Fruit fly (Drosophila melanogaster): ENCODE results near the gene CG12375.
A peak's percentile ranks its signal among the peaks of the same experiment; 100 is the strongest.

Gene CG12375

dm6 chr2L:8159498-8159897, 32.8 kb upstream of the CG12375 start, which contains the start of the genes PAPLA1 and Rbsn-5 (continued):
- peak; percentile 48 for TF ChIP-seq ftz-f1 (GFP tag; optimal IDR thresholded peaks at IDR 0.05)
- no peak for TF ChIP-seq fd102C (GFP tag; optimal IDR thresholded peaks at IDR 0.05)
- TF ChIP-seq CG12769 (tag; optimal IDR thresholded peaks at IDR 0.05) = peak; percentile 96
- peak; percentile 91 for TF ChIP-seq Fer2 (tag; optimal IDR thresholded peaks at IDR 0.05)
- TF ChIP-seq kay (GFP tag; optimal IDR thresholded peaks at IDR 0.05) = peak; percentile 95
- peak in 1 of 2 experiments; percentile 46 for TF ChIP-seq insv (GFP tag; optimal IDR thresholded peaks at IDR 0.05)
- TF ChIP-seq pnt (GFP tag; optimal IDR thresholded peaks at IDR 0.05) = peak; percentile 96
- peak; percentile 59 for TF ChIP-seq CG10321 (GFP tag; IDR thresholded peaks at IDR 0.05)
- peak; percentile 85 for TF ChIP-seq CG16815 (GFP tag; optimal IDR thresholded peaks at IDR 0.05)
- no peak for TF ChIP-seq inv (GFP tag; IDR thresholded peaks at IDR 0.05; ENCODE audit: partially characterized antibody)
- peak; percentile 73 for TF ChIP-seq YL-1 (GFP tag; optimal IDR thresholded peaks at IDR 0.05)
- peak; percentile 94 for TF ChIP-seq CG18599 (GFP tag; optimal IDR thresholded peaks at IDR 0.05)
- peak; percentile 93 for TF ChIP-seq CG4854 (GFP tag; optimal IDR thresholded peaks at IDR 0.05)
- TF ChIP-seq Ptx1 (GFP tag; IDR thresholded peaks at IDR 0.05) = peak; percentile 96
- peak; percentile 95 for TF ChIP-seq CG1647 (GFP tag; optimal IDR thresholded peaks at IDR 0.05)
- no peak for TF ChIP-seq usp (GFP tag; optimal IDR thresholded peaks at IDR 0.05)
- TF ChIP-seq nau (GFP tag; optimal IDR thresholded peaks at IDR 0.05) = peak; percentile 78
- peak; percentile 96 for TF ChIP-seq Rfx (GFP tag; IDR thresholded peaks at IDR 0.05)
- peak; percentile 92 for TF ChIP-seq CG13775 (GFP tag; optimal IDR thresholded peaks at IDR 0.05)
- peak; percentile 94 for TF ChIP-seq CG2712 (tag; optimal IDR thresholded peaks at IDR 0.05)
- TF ChIP-seq bsh (GFP tag; optimal IDR thresholded peaks at IDR 0.05) = peak; percentile 82 to 95
- peak; percentile 94 for TF ChIP-seq CG4820 (GFP tag; optimal IDR thresholded peaks at IDR 0.05)
- TF ChIP-seq ap (GFP tag; IDR thresholded peaks at IDR 0.05) = peak; percentile 80
- TF ChIP-seq Lhr (GFP tag; optimal IDR thresholded peaks at IDR 0.05) = peak; percentile 75
- TF ChIP-seq C15 (GFP tag; IDR thresholded peaks at IDR 0.05) = peak; percentile 91
- no peak for TF ChIP-seq eve (GFP tag; optimal IDR thresholded peaks at IDR 0.05)
- no peak for TF ChIP-seq hbn (GFP tag; IDR thresholded peaks at IDR 0.05; ENCODE audit: partially characterized antibody)
- peak; percentile 89 for TF ChIP-seq CG31388 (GFP tag; optimal IDR thresholded peaks at IDR 0.05)
- TF ChIP-seq ttk (GFP tag; IDR thresholded peaks at IDR 0.05) = peak; percentile 90
- TF ChIP-seq lilli (GFP tag; optimal IDR thresholded peaks at IDR 0.05) = peak; percentile 98
- TF ChIP-seq CG15601 (tag; optimal IDR thresholded peaks at IDR 0.05) = peak; percentile 89
- peak; percentile 89 for TF ChIP-seq CG12744 (GFP tag; optimal IDR thresholded peaks at IDR 0.05)
- no peak for TF ChIP-seq CG7745 (tag; optimal IDR thresholded peaks at IDR 0.05)
- TF ChIP-seq CG10462 (GFP tag; optimal IDR thresholded peaks at IDR 0.05) = peak; percentile 88
- peak; percentile 91 for TF ChIP-seq mirr (GFP tag; optimal IDR thresholded peaks at IDR 0.05)
- peak; percentile 54 for TF ChIP-seq ash1 (GFP tag; optimal IDR thresholded peaks at IDR 0.05)
- peak; percentile 84 for TF ChIP-seq gsb-n (tag; optimal IDR thresholded peaks at IDR 0.05)
- TF ChIP-seq Mad (GFP tag; optimal IDR thresholded peaks at IDR 0.05) = peak; percentile 91
- no peak for TF ChIP-seq D (optimal IDR thresholded peaks at IDR 0.05)
- peak; percentile 83 for TF ChIP-seq D (GFP tag; optimal IDR thresholded peaks at IDR 0.05)
- peak; percentile 79 for TF ChIP-seq MTF-1 (GFP tag; optimal IDR thresholded peaks at IDR 0.05; ENCODE audit: borderline replicate concordance)
- TF ChIP-seq grn (GFP tag; optimal IDR thresholded peaks at IDR 0.05) = peak; percentile 83
- peak; percentile 78 for TF ChIP-seq CG8281 (tag; optimal IDR thresholded peaks at IDR 0.05)
- no peak for TF ChIP-seq tll (GFP tag; optimal IDR thresholded peaks at IDR 0.05)
- TF ChIP-seq CG4424 (GFP tag; optimal IDR thresholded peaks at IDR 0.05) = peak; percentile 96
- no peak for TF ChIP-seq CG6791 (GFP tag; IDR thresholded peaks at IDR 0.05; ENCODE audit: partially characterized antibody)
- TF ChIP-seq Camta (GFP tag; optimal IDR thresholded peaks at IDR 0.05) = peak; percentile 94
- TF ChIP-seq Mes4 (GFP tag; optimal IDR thresholded peaks at IDR 0.05) = peak; percentile 90
- peak; percentile 93 for TF ChIP-seq ab (GFP tag; optimal IDR thresholded peaks at IDR 0.05)
- TF ChIP-seq scrt (GFP tag; optimal IDR thresholded peaks at IDR 0.05) = peak; percentile 86
- TF ChIP-seq CG1529 (GFP tag; optimal IDR thresholded peaks at IDR 0.05) = peak; percentile 84
